Worm (Caenorhabditis elegans): ENCODE results near the gene lgc-4.
A peak's percentile ranks its signal among the peaks of the same experiment; 100 is the strongest.

Gene lgc-4

DNA sequence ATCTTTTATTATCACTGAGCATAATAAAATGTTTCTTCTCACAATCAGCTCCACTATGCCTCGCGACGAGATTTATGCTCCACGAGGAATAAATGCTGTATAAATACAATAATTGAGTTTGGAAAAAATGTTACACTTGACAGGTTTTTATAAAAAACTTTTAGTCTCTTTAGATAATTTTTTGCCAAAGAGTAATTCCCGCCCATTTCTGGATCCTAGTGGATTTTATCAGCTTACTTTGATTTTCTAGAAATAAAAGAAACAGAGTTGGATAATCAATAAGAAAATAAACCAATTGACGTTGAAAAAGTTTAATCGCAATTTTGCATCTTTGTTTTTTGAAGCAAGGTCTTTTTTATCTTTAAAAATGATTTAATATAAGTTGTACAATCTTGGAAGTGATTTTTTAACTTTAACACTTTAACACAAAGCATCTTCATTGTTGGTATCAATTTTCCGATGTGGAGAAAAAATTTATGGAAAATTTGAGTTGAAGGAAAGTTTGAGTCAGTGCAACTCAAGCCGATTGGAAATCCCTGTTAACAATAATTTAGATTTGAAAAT, 19.7 kb upstream of the lgc-4 start:
- TF ChIP-seq pat-9 (tag; optimal IDR thresholded peaks at IDR 0.05) (no peak), madf-2 (tag; optimal IDR thresholded peaks at IDR 0.05) (no peak), elt-2 (tag; optimal IDR thresholded peaks at IDR 0.05) (peak; percentile 5), lim-6 (tag; optimal IDR thresholded peaks at IDR 0.05) (no peak)

DNA sequence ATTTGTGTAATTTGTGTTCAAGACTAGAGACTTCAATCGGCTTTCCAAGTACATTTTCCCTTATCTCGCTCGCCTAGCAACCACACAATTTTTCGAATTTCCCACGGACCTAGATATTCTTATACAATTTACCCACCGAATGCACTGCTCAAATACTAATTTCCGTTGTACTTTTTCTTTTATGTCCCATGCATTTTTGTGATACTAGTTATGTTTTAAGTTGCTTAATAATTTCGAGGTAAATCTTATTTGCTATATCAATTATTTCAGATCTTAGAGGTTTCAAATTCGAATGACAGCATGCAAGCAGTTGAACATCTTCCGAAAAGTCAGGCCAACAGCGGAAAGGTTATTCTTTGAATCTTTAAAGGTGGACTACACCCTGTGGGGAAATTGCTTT, 17.5 kb upstream of the lgc-4 start, which contains the start of gene F18G5.1:
F18G5.1 (plus strand) TSS at position 301 of the 400 bp plus-strand sequence.
- no peak for TF ChIP-seq pqm-1 (tag; optimal IDR thresholded peaks at IDR 0.05)
- no peak for TF ChIP-seq syd-9 (tag; optimal IDR thresholded peaks at IDR 0.05)
- no peak for TF ChIP-seq sox-2 (GFP tag; IDR thresholded peaks at IDR 0.05)
- TF ChIP-seq pax-1 (tag; optimal IDR thresholded peaks at IDR 0.05): no peak
- no peak for TF ChIP-seq lim-6 (tag; optimal IDR thresholded peaks at IDR 0.05)
- no peak for TF ChIP-seq eyg-1 (tag; optimal IDR thresholded peaks at IDR 0.05)
- no peak for TF ChIP-seq ahr-1 (tag; optimal IDR thresholded peaks at IDR 0.05)

DNA sequence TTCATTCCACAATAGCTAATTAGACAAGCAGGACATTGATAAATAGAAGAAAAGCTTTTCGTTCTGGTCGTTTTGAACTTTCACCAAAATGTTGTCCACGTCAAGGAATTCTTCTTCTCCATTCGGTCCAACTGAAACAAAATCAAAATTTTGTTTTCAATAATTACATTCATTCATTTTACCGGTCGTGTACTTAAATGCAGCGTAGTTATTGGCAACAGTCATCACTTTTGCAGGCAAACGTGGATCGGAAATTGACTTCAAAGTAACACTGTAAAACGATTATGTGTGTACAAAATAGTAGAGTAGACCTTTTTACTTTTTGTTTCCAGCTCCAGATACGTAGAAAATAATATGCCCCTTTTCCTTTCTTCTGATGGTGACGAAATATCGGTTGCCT, 14.0 kb upstream of the lgc-4 start:
- TF ChIP-seq npax-4 (tag; optimal IDR thresholded peaks at IDR 0.05) (no peak), elt-4 (tag; optimal IDR thresholded peaks at IDR 0.05) (no peak), sdc-2 (tag; optimal IDR thresholded peaks at IDR 0.05) (no peak), ceh-31 (tag; optimal IDR thresholded peaks at IDR 0.05) (no peak), rnt-1 (tag; optimal IDR thresholded peaks at IDR 0.05) (no peak)

DNA sequence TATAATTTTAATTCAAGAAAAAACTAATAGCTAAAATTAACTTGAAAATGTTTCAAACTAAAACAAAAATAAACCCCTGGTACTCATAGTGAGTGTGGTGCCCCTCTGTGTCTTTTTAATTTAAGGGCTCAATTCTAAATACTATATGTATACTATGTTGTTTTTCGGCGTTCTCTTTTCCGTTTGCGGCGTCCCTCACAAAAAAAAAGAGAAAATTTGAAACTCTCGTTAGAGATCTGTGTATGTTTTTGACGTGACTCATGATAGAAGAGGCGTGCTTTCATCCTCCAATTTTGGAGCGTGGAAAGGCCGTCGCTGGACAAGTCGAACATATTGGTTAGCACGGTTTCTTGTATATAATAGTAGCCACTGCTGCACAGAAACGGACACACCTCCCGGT, 9.5 kb upstream of the lgc-4 start, which contains the start of gene pes-8:
pes-8 (plus strand) TSS at position 301 of the 400 bp plus-strand sequence.
- TF ChIP-seq K02D7.2 (tag; optimal IDR thresholded peaks at IDR 0.05) (no peak), dve-1 (tag; optimal IDR thresholded peaks at IDR 0.05) (no peak), npax-4 (tag; optimal IDR thresholded peaks at IDR 0.05) (no peak), syd-9 (tag; optimal IDR thresholded peaks at IDR 0.05) (no peak), F13H6.1 (tag; optimal IDR thresholded peaks at IDR 0.05) (no peak), fkh-10 (GFP tag; optimal IDR thresholded peaks at IDR 0.05) (no peak), hlh-8 (tag; optimal IDR thresholded peaks at IDR 0.05) (no peak), hlh-15 (tag; optimal IDR thresholded peaks at IDR 0.05) (no peak), ceh-19 (GFP tag; optimal IDR thresholded peaks at IDR 0.05) (no peak), elt-2 (tag; optimal IDR thresholded peaks at IDR 0.05) (no peak)

DNA sequence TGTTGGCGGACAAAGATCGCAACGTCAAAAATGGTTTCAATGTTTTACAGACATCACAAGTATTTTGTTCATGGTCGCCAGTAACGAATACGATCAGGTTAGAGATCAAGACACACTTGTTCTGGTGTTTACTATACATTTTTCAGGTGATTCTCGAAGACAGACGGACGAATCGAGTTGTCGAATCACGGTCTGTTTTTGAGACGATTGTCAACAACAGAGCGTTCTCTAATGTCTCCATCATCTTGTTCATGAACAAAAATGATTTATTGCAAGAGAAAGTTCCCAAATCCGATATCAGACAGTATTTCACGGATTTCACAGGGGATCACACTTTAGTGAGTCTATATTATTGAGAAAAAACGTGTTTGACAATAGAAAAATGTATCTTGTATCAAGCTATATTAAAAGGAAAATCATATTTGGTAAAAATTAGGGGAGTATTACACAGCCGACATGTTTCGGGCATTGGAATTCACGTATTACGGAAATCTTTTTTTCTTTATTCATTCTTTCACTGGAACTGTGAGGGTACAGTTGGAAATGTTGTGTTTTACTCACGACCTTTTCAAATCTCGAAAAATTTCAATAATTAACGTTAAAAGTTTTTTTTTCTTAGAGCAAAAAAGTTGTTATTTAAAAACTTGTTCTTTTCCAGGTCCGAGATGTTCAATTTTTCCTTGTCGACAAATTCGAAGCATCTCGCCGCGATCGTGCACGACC, 6.2 kb upstream of the lgc-4 start:
- TF ChIP-seq hlh-15 (tag; optimal IDR thresholded peaks at IDR 0.05) (no peak), hlh-13 (GFP tag; optimal IDR thresholded peaks at IDR 0.05) (no peak), ceh-30 (tag; optimal IDR thresholded peaks at IDR 0.05) (no peak), pag-3 (tag; optimal IDR thresholded peaks at IDR 0.05; ENCODE audit: borderline replicate concordance) (no peak), T23F11.4 (GFP tag; optimal IDR thresholded peaks at IDR 0.05) (no peak), nhr-11 (tag; optimal IDR thresholded peaks at IDR 0.05) (no peak), fkh-10 (GFP tag; optimal IDR thresholded peaks at IDR 0.05) (no peak), ceh-31 (tag; optimal IDR thresholded peaks at IDR 0.05) (no peak), pha-4 (tag; optimal IDR thresholded peaks at IDR 0.05) (no peak), ahr-1 (tag; optimal IDR thresholded peaks at IDR 0.05) (no peak), gmeb-2 (tag; optimal IDR thresholded peaks at IDR 0.05) (no peak)

DNA sequence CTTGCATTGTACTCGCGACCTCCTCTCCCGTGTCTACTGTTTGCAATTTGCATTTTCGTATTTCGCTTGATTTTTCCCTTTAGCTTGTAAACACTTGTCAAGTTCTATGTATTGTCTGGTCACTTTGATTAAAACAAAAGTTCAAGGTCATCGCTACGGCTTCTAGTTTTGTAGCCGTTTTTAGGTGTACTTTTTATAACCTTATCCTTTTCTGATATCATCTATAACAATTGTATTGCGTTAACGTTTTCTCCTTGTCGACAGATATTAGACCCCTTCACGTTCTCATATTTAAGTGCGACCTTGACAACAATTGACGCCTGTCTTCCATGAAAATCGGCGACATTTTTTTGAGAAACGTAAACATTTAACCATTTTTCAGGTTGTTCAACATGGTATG, 4.6 kb upstream of the lgc-4 start:
- no peak for TF ChIP-seq zip-5 (tag; optimal IDR thresholded peaks at IDR 0.05)
- no peak for TF ChIP-seq ceh-48 (tag; optimal IDR thresholded peaks at IDR 0.05)
- no peak for TF ChIP-seq sox-4 (tag; optimal IDR thresholded peaks at IDR 0.05)
- TF ChIP-seq tbx-2 (tag; optimal IDR thresholded peaks at IDR 0.05): no peak
- no peak for TF ChIP-seq hlh-8 (tag; optimal IDR thresholded peaks at IDR 0.05)
- TF ChIP-seq nhr-11 (tag; optimal IDR thresholded peaks at IDR 0.05): no peak
- no peak for TF ChIP-seq hlh-6 (tag; optimal IDR thresholded peaks at IDR 0.05)
- TF ChIP-seq rnt-1 (tag; optimal IDR thresholded peaks at IDR 0.05): no peak
- no peak for TF ChIP-seq T23F11.4 (GFP tag; optimal IDR thresholded peaks at IDR 0.05)
